Worm (Caenorhabditis elegans) whole organism, L3 larva: ENCODE measurements around the gene C26D10.3.

ENCODE experiments used
- ZK546.5 ChIP-seq: sonication (generic microtip); optimal IDR thresholded peaks from 2 replicates; lab custom pipeline; 2017; ENCODE audit warnings: missing biosample characterization, missing genetic modification characterization
- aly-2 ChIP-seq: fragments of 150-350 bp; optimal IDR thresholded peaks from 2 replicates; lab custom pipeline; 2014; ENCODE audit warnings: missing biosample characterization, missing genetic modification characterization
- ama-1 ChIP-seq: fragments of 150-350 bp; optimal IDR thresholded peaks from 2 replicates; lab custom pipeline; 2018
- ceh-82 ChIP-seq: fragments of 150-350 bp; optimal IDR thresholded peaks from 2 replicates; lab custom pipeline; 2014; ENCODE audit warnings: missing biosample characterization, missing genetic modification characterization
- daf-12 ChIP-seq: fragments of 150-350 bp; optimal IDR thresholded peaks from 2 replicates; lab custom pipeline; 2014; ENCODE audit warnings: missing biosample characterization, missing genetic modification reagents, missing genetic modification characterization
- egl-5 ChIP-seq: fragments of 150-350 bp; optimal IDR thresholded peaks from 2 replicates; lab custom pipeline; 2017; ENCODE audit warnings: missing biosample characterization, missing genetic modification reagents, missing genetic modification characterization, inconsistent platforms
- elt-1 ChIP-seq: fragments of 150-350 bp; optimal IDR thresholded peaks from 2 replicates; lab custom pipeline; 2014; ENCODE audit warnings: missing biosample characterization, missing genetic modification characterization
- elt-2 ChIP-seq: sonication (generic microtip); optimal IDR thresholded peaks from 2 replicates; lab custom pipeline; 2016; ENCODE audit warnings: missing genetic modification reagents, mild to moderate bottlenecking, missing genetic modification characterization, missing compliant biosample characterization
- elt-3 ChIP-seq, 3 experiments: fragments of 150-350 bp in 1 of 3; sonication (generic microtip) in 2 of 3; optimal IDR thresholded peaks; 2 replicates in 2 of 3; 4 replicates in 1 of 3; lab custom pipeline; 2014 to 2017; ENCODE audit warnings: missing biosample characterization in 3 of 3, missing genetic modification characterization in 3 of 3
- eor-1 ChIP-seq, 2 experiments: fragments of 150-350 bp; optimal IDR thresholded peaks; 2 replicates each; lab custom pipeline; 2014 to 2018; ENCODE audit warnings: missing biosample characterization in 2 of 2, missing genetic modification characterization in 2 of 2
- fkh-10 ChIP-seq: sonication (generic microtip); optimal IDR thresholded peaks from 2 replicates; lab custom pipeline; 2017; ENCODE audit warnings: missing biosample characterization, missing genetic modification reagents, missing genetic modification characterization
- fkh-2 ChIP-seq: fragments of 150-350 bp; optimal IDR thresholded peaks from 2 replicates; lab custom pipeline; 2014; ENCODE audit warnings: missing biosample characterization, missing genetic modification reagents, missing genetic modification characterization
- fos-1 ChIP-seq: fragments of 150-350 bp; optimal IDR thresholded peaks from 2 replicates; lab custom pipeline; 2014; ENCODE audit warnings: missing biosample characterization, missing genetic modification characterization
- jun-1 ChIP-seq: fragments of 150-350 bp; optimal IDR thresholded peaks from 2 replicates; lab custom pipeline; 2014; ENCODE audit warnings: missing biosample characterization, missing genetic modification reagents, missing genetic modification characterization
- lin-15B ChIP-seq: fragments of 150-350 bp; optimal IDR thresholded peaks from 2 replicates; lab custom pipeline; 2014; ENCODE audit warnings: missing biosample characterization, missing genetic modification characterization
- lin-39 ChIP-seq: fragments of 150-350 bp; optimal IDR thresholded peaks from 2 replicates; lab custom pipeline; 2018; ENCODE audit warnings: missing biosample characterization, missing genetic modification reagents, missing genetic modification characterization
- mdl-1 ChIP-seq: fragments of 150-350 bp; optimal IDR thresholded peaks from 2 replicates; lab custom pipeline; 2014; ENCODE audit warnings: missing biosample characterization, missing genetic modification characterization
- mml-1 ChIP-seq: fragments of 150-350 bp; sonication (generic microtip); optimal IDR thresholded peaks from 3 replicates; lab custom pipeline; 2014; ENCODE audit warnings: missing biosample characterization, missing genetic modification characterization
- nhr-11 ChIP-seq: fragments of 150-350 bp; optimal IDR thresholded peaks from 2 replicates; lab custom pipeline; 2014; ENCODE audit warnings: missing biosample characterization, missing genetic modification characterization
- nhr-12 ChIP-seq: fragments of 150-350 bp; optimal IDR thresholded peaks from 2 replicates; lab custom pipeline; 2014; ENCODE audit warnings: missing biosample characterization, missing genetic modification characterization
- nhr-23 ChIP-seq: fragments of 150-350 bp; optimal IDR thresholded peaks from 2 replicates; lab custom pipeline; 2014; ENCODE audit warnings: missing biosample characterization, missing genetic modification reagents, missing genetic modification characterization
- nhr-237 ChIP-seq: fragments of 150-350 bp; optimal IDR thresholded peaks from 2 replicates; lab custom pipeline; 2014; ENCODE audit warnings: missing biosample characterization, missing genetic modification characterization
- nhr-25 ChIP-seq: sonication (generic microtip); optimal IDR thresholded peaks from 2 replicates; lab custom pipeline; 2017; ENCODE audit warnings: missing biosample characterization, missing genetic modification characterization
- nhr-28 ChIP-seq: fragments of 150-350 bp; optimal IDR thresholded peaks from 2 replicates; lab custom pipeline; 2014; ENCODE audit warnings: missing biosample characterization, missing genetic modification characterization
- nhr-76 ChIP-seq: fragments of 150-350 bp; sonication (generic microtip); optimal IDR thresholded peaks from 5 replicates; lab custom pipeline; 2014; ENCODE audit warnings: missing biosample characterization, missing genetic modification characterization
- nhr-77 ChIP-seq: fragments of 150-350 bp; optimal IDR thresholded peaks from 2 replicates; lab custom pipeline; 2014; ENCODE audit warnings: missing biosample characterization, missing genetic modification characterization
- pha-4 ChIP-seq: fragments of 150-350 bp; optimal IDR thresholded peaks from 2 replicates; lab custom pipeline; 2014; ENCODE audit warnings: missing biosample characterization, missing genetic modification reagents, missing genetic modification characterization
- pqm-1 ChIP-seq: fragments of 150-350 bp; optimal IDR thresholded peaks from 2 replicates; lab custom pipeline; 2017; ENCODE audit warnings: missing biosample characterization, missing genetic modification characterization, inconsistent platforms
- skn-1 ChIP-seq: fragments of 150-350 bp; optimal IDR thresholded peaks from 2 replicates; lab custom pipeline; 2014; ENCODE audit warnings: missing biosample characterization, missing genetic modification characterization
- snpc-4 ChIP-seq: fragments of 150-350 bp; optimal IDR thresholded peaks from 2 replicates; lab custom pipeline; 2014; ENCODE audit warnings: missing biosample characterization, missing genetic modification characterization
- tbx-2 ChIP-seq: sonication (generic microtip); optimal IDR thresholded peaks from 2 replicates; lab custom pipeline; 2016; ENCODE audit warnings: mild to moderate bottlenecking, missing genetic modification characterization, missing compliant biosample characterization
- zag-1 ChIP-seq: fragments of 150-350 bp; optimal IDR thresholded peaks from 2 replicates; lab custom pipeline; 2014; ENCODE audit warnings: missing biosample characterization, missing genetic modification characterization
- ztf-4 ChIP-seq: fragments of 150-350 bp; optimal IDR thresholded peaks from 2 replicates; lab custom pipeline; 2014; ENCODE audit warnings: missing biosample characterization, missing genetic modification characterization

C26D10.3 gene

DNA sequence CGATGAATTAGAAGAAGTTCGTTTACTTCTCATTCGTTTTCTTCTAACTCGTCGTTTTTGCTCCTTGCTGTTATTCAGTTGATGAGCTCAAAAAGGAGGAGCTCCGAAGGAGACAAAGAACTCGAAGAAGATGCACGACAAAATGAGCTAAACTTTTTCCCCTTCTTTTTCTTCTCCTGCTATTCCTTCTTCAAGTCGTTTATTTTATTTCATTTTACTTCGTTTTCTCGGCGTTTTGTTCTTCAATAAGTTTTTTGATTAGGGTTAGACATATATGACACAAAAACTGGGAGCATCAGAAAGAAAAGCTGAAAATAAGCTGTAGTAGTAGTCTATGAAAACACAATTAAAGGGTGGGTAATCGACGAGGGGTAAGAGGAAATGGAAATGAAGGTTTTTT lies 13.2 kb upstream of the C26D10.3 start:
- TF ChIP-seq mdl-1 (tag; lab: Kevin White, UChicago) = no peak
- TF ChIP-seq nhr-11 (tag; lab: Kevin White, UChicago) = no peak
- TF ChIP-seq skn-1 (tag; lab: Kevin White, UChicago) = no peak

DNA sequence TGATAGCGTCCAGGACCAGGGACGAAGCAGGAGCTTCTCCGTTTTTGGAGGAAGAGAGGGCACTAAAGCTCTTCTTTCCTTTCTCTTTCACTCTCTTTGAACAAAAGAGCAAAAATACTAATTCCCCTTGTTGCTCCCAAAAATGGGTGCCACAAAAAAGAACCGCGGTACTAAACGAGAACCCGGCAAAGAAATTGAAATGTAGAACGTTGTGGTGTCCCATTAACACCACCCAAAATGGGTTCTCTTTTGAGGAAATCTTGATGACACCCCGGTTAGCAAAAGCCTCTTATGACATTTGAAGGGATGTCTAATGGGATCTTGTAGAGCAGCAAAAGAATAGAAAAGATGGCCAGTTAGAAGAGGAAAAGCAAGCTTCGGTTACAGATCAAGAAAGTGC lies 10.4 kb upstream of the C26D10.3 start:
- TF ChIP-seq elt-3 (tag; optimal IDR thresholded peaks at IDR 0.05; lab: Kevin White, UChicago) = no peak
- no peak for TF ChIP-seq nhr-12
- no peak for TF ChIP-seq snpc-4 (tag; lab: Kevin White, UChicago)
- no peak for TF ChIP-seq fkh-2 (tag; lab: Kevin White, UChicago)
- TF ChIP-seq zag-1 = no peak
- no peak for TF ChIP-seq mdl-1 (tag; lab: Kevin White, UChicago)
- no peak for TF ChIP-seq aly-2 (tag; lab: Kevin White, UChicago)
- TF ChIP-seq ztf-4 (tag; lab: Kevin White, UChicago) = no peak
- TF ChIP-seq eor-1 (tag; optimal IDR thresholded peaks at IDR 0.05; lab: Kevin White, UChicago) = no peak
- TF ChIP-seq egl-5 (tag; lab: Kevin White, UChicago) = no peak
- no peak for TF ChIP-seq fkh-10 (GFP tag; lab: Kevin White, UChicago)
- no peak for TF ChIP-seq ceh-82 (tag; lab: Kevin White, UChicago)
- TF ChIP-seq ama-1 = no peak

DNA sequence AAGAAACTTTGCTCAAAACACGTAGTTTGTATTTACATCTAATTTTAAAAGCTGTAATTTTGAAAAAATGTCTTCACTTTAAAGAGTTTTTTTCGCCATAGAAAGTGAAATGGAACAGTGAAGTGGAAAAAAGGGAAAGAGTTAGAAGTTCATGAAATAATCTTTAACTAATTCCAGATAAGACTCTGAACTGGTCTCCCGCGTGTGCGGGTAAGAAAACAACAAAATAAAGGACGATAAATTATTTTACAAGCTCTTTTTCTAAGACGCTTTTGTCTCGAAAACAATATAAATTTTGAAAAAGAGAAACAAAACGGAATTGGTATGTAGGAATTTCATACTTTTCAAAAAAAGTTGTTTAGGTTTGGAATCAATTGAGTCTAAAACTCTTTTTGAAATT lies 8.5 kb upstream of the C26D10.3 start:
- no peak for TF ChIP-seq nhr-11 (tag; lab: Kevin White, UChicago)

DNA sequence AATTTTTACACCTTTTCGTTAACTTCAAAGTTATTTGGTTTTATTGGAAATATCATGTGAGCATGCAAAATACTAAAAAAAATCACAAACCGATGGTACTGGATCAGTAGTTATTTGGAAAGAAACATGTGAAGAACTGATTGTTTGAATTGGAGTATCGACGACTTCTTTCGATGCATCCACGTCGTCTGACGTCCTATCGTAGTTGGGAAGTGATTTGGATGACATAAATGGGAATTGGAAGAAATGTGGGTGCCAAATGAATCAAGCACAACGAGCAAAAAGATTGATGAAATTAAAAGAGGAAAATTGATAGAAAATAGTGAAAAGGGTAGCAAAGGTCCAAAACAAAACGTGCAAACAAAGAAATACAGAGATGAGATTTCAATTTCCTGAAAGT lies 3.9 kb upstream of the C26D10.3 start, which contains the start of gene shw-1:
shw-1 (minus strand) TSS at position 228 of the 400 bp plus-strand sequence.
- TF ChIP-seq elt-2 (tag; lab: Kevin White, UChicago) (no peak), nhr-23 (no peak), nhr-25 (tag; lab: Kevin White, UChicago) (no peak), jun-1 (tag; lab: Kevin White, UChicago) (no peak), fos-1 (no peak), tbx-2 (no peak), pqm-1 (no peak), lin-39 (tag; lab: Kevin White, UChicago) (no peak), mdl-1 (tag; lab: Kevin White, UChicago) (no peak), ZK546.5 (tag; lab: Kevin White, UChicago) (no peak), zag-1 (no peak), nhr-28 (tag; lab: Kevin White, UChicago) (no peak), nhr-77 (tag; lab: Kevin White, UChicago) (no peak), pha-4 (tag; lab: Kevin White, UChicago) (no peak), mml-1 (tag; lab: Kevin White, UChicago) (no peak), nhr-237 (tag; lab: Kevin White, UChicago) (no peak)

DNA sequence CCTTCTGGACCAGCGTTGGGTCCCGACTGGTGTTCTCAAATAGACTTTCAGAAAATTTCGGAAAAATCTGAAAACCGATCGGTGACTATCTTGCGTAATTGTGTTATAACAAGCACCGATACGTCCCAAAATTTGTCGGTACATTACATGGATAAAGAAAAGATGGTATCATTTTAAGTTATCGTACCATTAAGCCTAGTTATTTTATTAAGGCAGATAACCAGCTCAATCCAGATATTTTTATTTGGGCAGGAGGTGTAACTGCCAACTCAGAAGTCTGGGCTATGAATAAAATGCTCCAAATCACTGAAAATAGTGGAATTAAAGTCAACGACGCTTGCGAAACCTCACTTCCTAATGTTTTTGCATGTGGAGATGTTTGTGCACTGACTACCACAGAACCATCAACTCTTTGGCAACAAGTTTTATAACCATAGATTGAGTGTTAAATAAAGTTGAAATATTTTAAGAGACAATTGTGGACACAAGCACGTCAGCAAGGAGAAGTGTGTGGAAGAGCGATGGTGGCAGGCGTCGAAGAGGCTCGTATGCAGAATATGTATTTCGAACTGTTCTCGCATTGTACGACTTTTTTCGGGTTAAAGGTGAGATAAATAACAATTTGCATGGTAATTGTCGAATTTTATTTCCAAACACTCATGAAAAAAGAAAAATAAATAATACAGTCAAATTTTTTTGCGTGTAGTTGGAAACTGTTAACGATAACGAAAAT lies 1.2 kb downstream of the C26D10.3 start:
- TF ChIP-seq ceh-82 (tag; lab: Kevin White, UChicago) (no peak), elt-1 (tag; lab: Kevin White, UChicago) (no peak), pqm-1 (no peak), ztf-4 (tag; lab: Kevin White, UChicago) (no peak), daf-12 (no peak), aly-2 (tag; lab: Kevin White, UChicago) (no peak), nhr-28 (tag; lab: Kevin White, UChicago) (no peak), nhr-77 (tag; lab: Kevin White, UChicago) (no peak), lin-15B (no peak), mdl-1 (tag; lab: Kevin White, UChicago) (no peak), fkh-10 (GFP tag; lab: Kevin White, UChicago) (no peak), tbx-2 (no peak), elt-3 (tag; optimal IDR thresholded peaks at IDR 0.05; lab: Kevin White, UChicago) (no peak), nhr-76 (tag; lab: Kevin White, UChicago) (no peak)
